Fruit fly (Drosophila melanogaster) whole organism, embryonic: Measurements from ENCODE around the gene ss.

Source experiments
- ATbp ChIP-seq: fragments of 200-800 bp; sonication (Bioruptor generic); optimal IDR thresholded peaks from 2 replicates; lab custom pipeline; 2017; ENCODE audit warnings: missing biosample characterization, mild to moderate bottlenecking, missing genetic modification characterization, missing genetic modification reagents
- Atf3 ChIP-seq: fragments of 200-800 bp; sonication (Bioruptor generic); optimal IDR thresholded peaks from 3 replicates; lab custom pipeline; 2016; ENCODE audit warnings: missing biosample characterization, missing genetic modification characterization
- Atf6 ChIP-seq: fragments of 200-800 bp; sonication (Bioruptor generic); IDR thresholded peaks from 2 replicates; pipeline ENCODE4 v1.3.6; 2022; ENCODE audit warnings: missing biosample characterization, missing genetic modification characterization
- BEAF-32 ChIP-seq: fragments of 200-800 bp; sonication (Bioruptor generic); optimal IDR thresholded peaks from 3 replicates; lab custom pipeline; 2017; ENCODE audit warnings: missing biosample characterization, missing genetic modification characterization, mild to moderate bottlenecking, moderate library complexity, missing genetic modification reagents
- CG10979 ChIP-seq: fragments of 200-800 bp; sonication (Bioruptor generic); optimal IDR thresholded peaks from 2 replicates; lab custom pipeline; 2018; ENCODE audit warnings: missing biosample characterization, mild to moderate bottlenecking, missing genetic modification characterization, moderate library complexity
- CG11560 ChIP-seq: fragments of 200-800 bp; sonication (Bioruptor generic); IDR thresholded peaks from 3 replicates; pipeline ENCODE4 v1.3.6; 2022; ENCODE audit warnings: missing biosample characterization, missing genetic modification characterization
- CG12659 ChIP-seq: fragments of 200-800 bp; sonication (Bioruptor generic); optimal IDR thresholded peaks from 3 replicates; lab custom pipeline; 2017; ENCODE audit warnings: mild to moderate bottlenecking, missing biosample characterization, missing genetic modification reagents, missing genetic modification characterization
- CG13624 ChIP-seq: fragments of 200-800 bp; sonication (Bioruptor generic); optimal IDR thresholded peaks from 2 replicates; lab custom pipeline; 2016; ENCODE audit warnings: missing biosample characterization, missing genetic modification characterization
- CG14441 ChIP-seq: fragments of 200-800 bp; sonication (Bioruptor generic); IDR thresholded peaks from 2 replicates; pipeline ENCODE4 v1.3.6; 2022; ENCODE audit warnings: missing biosample characterization, missing genetic modification characterization
- CG1603 ChIP-seq: fragments of 200-800 bp; sonication (Bioruptor generic); optimal IDR thresholded peaks from 2 replicates; lab custom pipeline; 2019; ENCODE audit warnings: missing biosample characterization, mild to moderate bottlenecking, missing genetic modification characterization, moderate library complexity
- CG17568 ChIP-seq: fragments of 200-800 bp; sonication (Bioruptor generic); optimal IDR thresholded peaks from 2 replicates; lab custom pipeline; 2018; ENCODE audit warnings: missing biosample characterization, mild to moderate bottlenecking, missing genetic modification characterization, moderate library complexity
- CG17829 ChIP-seq: fragments of 200-800 bp; optimal IDR thresholded peaks from 2 replicates; lab custom pipeline; 2019; ENCODE audit warnings: missing biosample characterization, mild to moderate bottlenecking, missing genetic modification characterization, moderate library complexity
- CG18262 ChIP-seq: fragments of 200-800 bp; optimal IDR thresholded peaks from 3 replicates; lab custom pipeline; 2019; ENCODE audit warnings: missing biosample characterization, mild to moderate bottlenecking, missing genetic modification characterization, moderate library complexity
- CG18599 ChIP-seq: fragments of 200-800 bp; sonication (Bioruptor generic); optimal IDR thresholded peaks from 3 replicates; lab custom pipeline; 2017; ENCODE audit warnings: missing biosample characterization, missing genetic modification characterization, mild to moderate bottlenecking, moderate library complexity, missing genetic modification reagents
- CG2712 ChIP-seq: fragments of 200-800 bp; optimal IDR thresholded peaks from 3 replicates; lab custom pipeline; 2019; ENCODE audit warnings: missing biosample characterization, mild to moderate bottlenecking, missing genetic modification characterization, moderate library complexity
- CG3407 ChIP-seq: fragments of 200-800 bp; sonication (Bioruptor generic); optimal IDR thresholded peaks from 2 replicates; lab custom pipeline; 2018; ENCODE audit warnings: missing biosample characterization, mild to moderate bottlenecking, missing genetic modification characterization
- CG3847 ChIP-seq: fragments of 200-800 bp; sonication (Bioruptor generic); IDR thresholded peaks from 2 replicates; pipeline ENCODE4 v1.3.6; 2022; ENCODE audit warnings: missing biosample characterization, missing genetic modification characterization
- CG42726 ChIP-seq: fragments of 200-800 bp; sonication (Bioruptor generic); IDR thresholded peaks from 2 replicates; pipeline ENCODE4 v1.3.6; 2022; ENCODE audit warnings: missing biosample characterization, missing genetic modification characterization; ENCODE audit not compliant: partially characterized antibody
- CG4328 ChIP-seq: fragments of 200-800 bp; sonication (Bioruptor generic); optimal IDR thresholded peaks from 3 replicates; lab custom pipeline; 2017; ENCODE audit warnings: missing biosample characterization, missing genetic modification reagents, missing genetic modification characterization
- CG4404 ChIP-seq: fragments of 200-800 bp; sonication (Bioruptor generic); IDR thresholded peaks from 2 replicates; pipeline ENCODE4 v1.3.6; 2022; ENCODE audit warnings: missing biosample characterization, missing genetic modification characterization
- CG4730 ChIP-seq: fragments of 200-800 bp; sonication (Bioruptor generic); IDR thresholded peaks from 2 replicates; pipeline ENCODE4 v1.3.6; 2022; ENCODE audit warnings: missing biosample characterization, missing genetic modification characterization
- CG7786 ChIP-seq: fragments of 200-800 bp; sonication (Bioruptor generic); optimal IDR thresholded peaks from 2 replicates; lab custom pipeline; 2016; ENCODE audit warnings: missing biosample characterization, missing genetic modification characterization
- CG8388 ChIP-seq: fragments of 200-800 bp; sonication (Bioruptor generic); optimal IDR thresholded peaks from 2 replicates; lab custom pipeline; 2019; ENCODE audit warnings: missing biosample characterization, mild to moderate bottlenecking, missing genetic modification characterization, moderate library complexity
- CG8944 ChIP-seq: fragments of 200-800 bp; sonication (Bioruptor generic); optimal IDR thresholded peaks from 3 replicates; lab custom pipeline; 2016; ENCODE audit warnings: missing biosample characterization, missing genetic modification characterization
- CG9797 ChIP-seq: fragments of 200-800 bp; sonication (Bioruptor generic); optimal IDR thresholded peaks from 3 replicates; lab custom pipeline; 2018; ENCODE audit warnings: missing biosample characterization, mild to moderate bottlenecking, missing genetic modification characterization
- CG9817 ChIP-seq: fragments of 200-800 bp; sonication (Bioruptor generic); optimal IDR thresholded peaks from 2 replicates; lab custom pipeline; 2018; ENCODE audit warnings: missing biosample characterization, mild to moderate bottlenecking, missing genetic modification characterization, moderate library complexity
- Dll ChIP-seq: fragments of 200-800 bp; sonication (Bioruptor generic); IDR thresholded peaks from 4 replicates; pipeline ENCODE4 v1.3.6; 2022; ENCODE audit warnings: missing biosample characterization, missing genetic modification characterization; ENCODE audit not compliant: partially characterized antibody
- E2f1 ChIP-seq: fragments of 200-800 bp; sonication (Bioruptor generic); IDR thresholded peaks from 2 replicates; pipeline ENCODE4 v1.3.6; 2022; ENCODE audit warnings: missing biosample characterization, missing genetic modification characterization
- Nf-YB ChIP-seq: fragments of 200-800 bp; sonication (Bioruptor generic); optimal IDR thresholded peaks from 3 replicates; lab custom pipeline; 2019; ENCODE audit warnings: missing biosample characterization, mild to moderate bottlenecking, missing genetic modification characterization, moderate library complexity
- Oaz ChIP-seq: fragments of 200-800 bp; sonication (Bioruptor generic); IDR thresholded peaks from 2 replicates; pipeline ENCODE4 v1.3.6; 2022; ENCODE audit warnings: missing biosample characterization, missing genetic modification characterization
- Ptx1 ChIP-seq: fragments of 200-800 bp; sonication (Bioruptor generic); IDR thresholded peaks from 2 replicates; pipeline ENCODE4 v1.3.6; 2022; ENCODE audit warnings: missing biosample characterization, missing genetic modification characterization
- Scr ChIP-seq: fragments of 200-800 bp; sonication (Bioruptor generic); IDR thresholded peaks from 2 replicates; pipeline ENCODE4 v1.3.6; 2022; ENCODE audit warnings: missing biosample characterization, missing genetic modification characterization; ENCODE audit not compliant: partially characterized antibody
- Spps ChIP-seq: fragments of 200-800 bp; sonication (Bioruptor generic); optimal IDR thresholded peaks from 2 replicates; lab custom pipeline; 2018; ENCODE audit warnings: missing biosample characterization, mild to moderate bottlenecking, missing genetic modification characterization
- Tbp ChIP-seq: fragments of >200 bp; optimal IDR thresholded peaks from 2 replicates; lab custom pipeline; 2018; ENCODE audit warnings: missing biosample characterization, missing genetic modification characterization
- az2 ChIP-seq: fragments of 200-800 bp; sonication (Bioruptor generic); optimal IDR thresholded peaks from 3 replicates; lab custom pipeline; 2016; ENCODE audit warnings: missing biosample characterization, missing genetic modification characterization
- caup ChIP-seq: fragments of 200-800 bp; sonication (Bioruptor generic); optimal IDR thresholded peaks from 3 replicates; lab custom pipeline; 2017; ENCODE audit warnings: missing biosample characterization, mild to moderate bottlenecking, missing genetic modification characterization, moderate library complexity; ENCODE audit not compliant: severe bottlenecking
- fd96Cb ChIP-seq: fragments of 200-800 bp; sonication (Bioruptor generic); optimal IDR thresholded peaks from 2 replicates; lab custom pipeline; 2018; ENCODE audit warnings: missing biosample characterization, mild to moderate bottlenecking, missing genetic modification characterization, moderate library complexity
- gsb ChIP-seq: fragments of 200-800 bp; sonication (Bioruptor generic); IDR thresholded peaks from 2 replicates; pipeline ENCODE4 v1.3.6; 2022; ENCODE audit warnings: missing biosample characterization, missing genetic modification characterization
- hkb ChIP-seq, 2 experiments: fragments of 200-800 bp in 1 of 2; fragments of >200 bp in 1 of 2; sonication (Bioruptor generic) in 1 of 2; IDR thresholded peaks in 1 of 2; optimal IDR thresholded peaks in 1 of 2; 2 replicates each; pipeline versions ENCODE4 v1.3.6 to Lab custom; 2017 to 2022; ENCODE audit warnings: missing biosample characterization in 1 of 2, missing genetic modification characterization in 1 of 2
- lov ChIP-seq, 2 experiments: fragments of 200-800 bp in 1 of 2; fragments of >200 bp in 1 of 2; sonication (Bioruptor generic) in 1 of 2; IDR thresholded peaks in 1 of 2; optimal IDR thresholded peaks in 1 of 2; 2 replicates in 1 of 2; 3 replicates in 1 of 2; pipeline versions ENCODE4 v1.3.6 to Lab custom; 2017 to 2022; ENCODE audit warnings: missing biosample characterization in 1 of 2, missing genetic modification characterization in 1 of 2
- pfk ChIP-seq: fragments of 200-800 bp; sonication (Bioruptor generic); optimal IDR thresholded peaks from 2 replicates; lab custom pipeline; 2018; ENCODE audit warnings: missing biosample characterization, mild to moderate bottlenecking, missing genetic modification characterization, moderate library complexity
- psq ChIP-seq: fragments of 200-800 bp; sonication (Bioruptor generic); optimal IDR thresholded peaks from 2 replicates; lab custom pipeline; 2017; ENCODE audit warnings: missing biosample characterization, missing genetic modification characterization
- ro ChIP-seq: fragments of 200-800 bp; sonication (Bioruptor generic); IDR thresholded peaks from 2 replicates; pipeline ENCODE4 v1.3.6; 2022; ENCODE audit warnings: missing biosample characterization, missing genetic modification characterization
- sim ChIP-seq: fragments of 200-800 bp; sonication (Bioruptor generic); IDR thresholded peaks from 2 replicates; pipeline ENCODE4 v1.3.6; 2022; ENCODE audit warnings: missing biosample characterization, missing genetic modification characterization
- slbo ChIP-seq: fragments of 200-800 bp; sonication (Bioruptor generic); IDR thresholded peaks from 2 replicates; pipeline ENCODE4 v1.3.6; 2022; ENCODE audit warnings: missing biosample characterization, missing genetic modification characterization
- slp2 ChIP-seq: fragments of 200-800 bp; sonication (Bioruptor generic); optimal IDR thresholded peaks from 2 replicates; lab custom pipeline; 2016; ENCODE audit warnings: missing biosample characterization, missing genetic modification characterization
- tgo ChIP-seq: fragments of 200-800 bp; sonication (Bioruptor generic); IDR thresholded peaks from 3 replicates; pipeline ENCODE4 v1.3.6; 2022; ENCODE audit warnings: missing biosample characterization, missing genetic modification characterization
- tio ChIP-seq: fragments of 200-800 bp; sonication (Bioruptor generic); optimal IDR thresholded peaks from 2 replicates; lab custom pipeline; 2017; ENCODE audit warnings: missing biosample characterization, missing genetic modification characterization, inconsistent platforms
- toy ChIP-seq: fragments of 200-800 bp; sonication (Bioruptor generic); IDR thresholded peaks from 2 replicates; pipeline ENCODE4 v1.3.6; 2022; ENCODE audit warnings: missing biosample characterization, missing genetic modification characterization
- tx ChIP-seq: fragments of 200-800 bp; sonication (Bioruptor generic); optimal IDR thresholded peaks from 2 replicates; lab custom pipeline; 2016; ENCODE audit warnings: missing biosample characterization, missing genetic modification characterization
- wdn ChIP-seq: fragments of 200-800 bp; sonication (Bioruptor generic); IDR thresholded peaks from 2 replicates; pipeline ENCODE4 v1.3.6; 2022; ENCODE audit warnings: missing biosample characterization, missing genetic modification characterization

Gene ss

dm6 chr3R:16356863-16357215 lies 46.7 kb downstream of the ss start, which contains the start of gene CG10311:
CG10311 (minus strand) TSS chr3R:16357015.
- TF ChIP-seq tgo (GFP tag; lab: Robert Waterston, UW) (no peak), CG42726 (no peak), Nf-YB (GFP tag; lab: Kevin White, UChicago) (no peak), CG14441 (GFP tag; lab: Robert Waterston, UW) (no peak), tx (GFP tag; lab: Kevin White, UChicago) (no peak), wdn (GFP tag; lab: Robert Waterston, UW) (no peak), slbo (peak; percentile 24; the same call in 1 of the 2 replicates), CG3847 (GFP tag; lab: Robert Waterston, UW) (no peak), psq (GFP tag; lab: Kevin White, UChicago) (no peak), CG17568 (GFP tag; lab: Kevin White, UChicago) (no peak), CG1603 (tag; lab: Kevin White, UChicago) (no peak), CG4730 (GFP tag; lab: Robert Waterston, UW) (no peak), CG4404 (GFP tag; lab: Robert Waterston, UW) (no peak), CG2712 (tag; lab: Kevin White, UChicago) (no peak), Ptx1 (GFP tag; lab: Robert Waterston, UW) (no peak), Dll (GFP tag; lab: Robert Waterston, UW) (0 out of 4 replicates have a peak, but pooled peaks have one; percentile 22), fd96Cb (tag; lab: Kevin White, UChicago) (no peak), ro (GFP tag; lab: Robert Waterston, UW) (no peak), Scr (GFP tag; lab: Robert Waterston, UW) (no peak), Atf3 (GFP tag; lab: Kevin White, UChicago) (no peak), CG17829 (tag; lab: Kevin White, UChicago) (no peak), pfk (GFP tag; lab: Kevin White, UChicago) (no peak), Tbp (GFP tag; lab: Kevin White, UChicago) (no peak), CG3407 (GFP tag; lab: Kevin White, UChicago) (no peak), CG8388 (GFP tag; lab: Kevin White, UChicago) (no peak), gsb (GFP tag; lab: Robert Waterston, UW) (no peak), CG18599 (no peak), slp2 (GFP tag; lab: Kevin White, UChicago) (no peak), CG9817 (no peak), CG8944 (GFP tag; lab: Kevin White, UChicago) (no peak), sim (GFP tag; lab: Robert Waterston, UW) (no peak), az2 (GFP tag; lab: Kevin White, UChicago) (no peak), ATbp (GFP tag; lab: Kevin White, UChicago) (no peak), CG9797 (GFP tag; lab: Kevin White, UChicago) (no peak), CG18262 (tag; lab: Kevin White, UChicago) (no peak), E2f1 (GFP tag; lab: Robert Waterston, UW) (no peak), tio (GFP tag; lab: Kevin White, UChicago) (no peak), CG4328 (no peak), CG11560 (tag; lab: Robert Waterston, UW) (no peak), caup (no peak), Spps (tag; lab: Kevin White, UChicago) (no peak), CG10979 (tag; lab: Kevin White, UChicago) (no peak), Atf6 (GFP tag; lab: Robert Waterston, UW) (0 out of 2 replicates have a peak, but pooled peaks have one; percentile 18), CG7786 (GFP tag; lab: Kevin White, UChicago) (no peak), Oaz (GFP tag; lab: Robert Waterston, UW) (no peak), CG13624 (peak; percentile 51), CG12659 (GFP tag; lab: Kevin White, UChicago) (no peak), lov (optimal IDR thresholded peaks at IDR 0.05; lab: Kevin White, UChicago) (no peak), lov (GFP tag; IDR thresholded peaks at IDR 0.05; lab: Robert Waterston, UW) (no peak), toy (no peak), hkb (optimal IDR thresholded peaks at IDR 0.05; lab: Kevin White, UChicago) (no peak), hkb (GFP tag; IDR thresholded peaks at IDR 0.05; lab: Robert Waterston, UW) (no peak), BEAF-32 (GFP tag; lab: Kevin White, UChicago) (no peak)
